Fruit fly (Drosophila melanogaster): Measurements from ENCODE around the gene CG42464.

The CG42464 gene

dm6 chr2L:3685139-3685851 is 14.0 kb upstream of the CG42464 start:
- no peak for TF ChIP-seq Jra (GFP tag; optimal IDR thresholded peaks at IDR 0.05)
- TF ChIP-seq lola (GFP tag; optimal IDR thresholded peaks at IDR 0.05) = no peak
- TF ChIP-seq OdsH (GFP tag; optimal IDR thresholded peaks at IDR 0.05) = no peak
- no peak for TF ChIP-seq rgr (GFP tag; optimal IDR thresholded peaks at IDR 0.05)
- no peak for TF ChIP-seq Hr78 (GFP tag; optimal IDR thresholded peaks at IDR 0.05)
- no peak for TF ChIP-seq Rel (GFP tag; optimal IDR thresholded peaks at IDR 0.05)
- TF ChIP-seq Rel (tag; optimal IDR thresholded peaks at IDR 0.05) = no peak
- TF ChIP-seq pan (optimal IDR thresholded peaks at IDR 0.05) = no peak

DNA sequence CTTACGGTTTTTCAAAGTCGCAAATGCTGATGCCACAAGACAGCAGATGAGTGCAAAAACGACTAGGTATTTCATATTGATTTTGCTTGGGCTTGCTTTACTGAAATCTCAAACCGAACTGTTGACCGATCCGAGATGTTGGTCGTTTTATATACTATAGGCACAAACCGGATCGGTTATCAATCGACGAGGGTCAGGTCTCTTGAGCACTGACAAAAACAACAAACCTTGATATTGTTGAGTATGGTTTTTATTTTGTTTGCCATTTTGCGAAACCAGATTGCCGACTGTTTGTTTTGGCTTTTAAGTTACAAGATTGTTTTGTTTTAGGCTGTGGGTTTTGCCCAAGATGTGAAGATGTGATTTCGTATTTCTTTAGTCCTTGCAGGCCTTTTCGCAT is 6.8 kb upstream of the CG42464 start, which contains the start of gene CG16704:
Gene CG16704 (minus strand): TSS at position 122 of the 400 bp plus-strand sequence.
- no peak for TF ChIP-seq dsf (GFP tag; optimal IDR thresholded peaks at IDR 0.05; ENCODE audit: borderline replicate concordance)
- TF ChIP-seq Rel (GFP tag; optimal IDR thresholded peaks at IDR 0.05) = no peak
- TF ChIP-seq Rel (tag; optimal IDR thresholded peaks at IDR 0.05) = peak; percentile 23
- no peak for TF ChIP-seq Mio (GFP tag; optimal IDR thresholded peaks at IDR 0.05)
- no peak for TF ChIP-seq Jra (GFP tag; optimal IDR thresholded peaks at IDR 0.05)
- no peak for TF ChIP-seq Myc (optimal IDR thresholded peaks at IDR 0.05)

dm6 chr2L:3693082-3693481 is 6.2 kb upstream of the CG42464 start, which contains the start of gene CG3513:
CG3513 (minus strand) TSS chr2L:3693182.
- no peak for TF ChIP-seq Rel (GFP tag; optimal IDR thresholded peaks at IDR 0.05)
- TF ChIP-seq Rel (tag; optimal IDR thresholded peaks at IDR 0.05) = no peak
- no peak for TF ChIP-seq psq (GFP tag; optimal IDR thresholded peaks at IDR 0.05)
- TF ChIP-seq foxo (GFP tag; optimal IDR thresholded peaks at IDR 0.05) = no peak
- TF ChIP-seq Hr78 (GFP tag; optimal IDR thresholded peaks at IDR 0.05) = no peak
- TF ChIP-seq dmrt93B (GFP tag; optimal IDR thresholded peaks at IDR 0.05) = no peak
- no peak for TF ChIP-seq Hnf4 (GFP tag; optimal IDR thresholded peaks at IDR 0.05)
- no peak for TF ChIP-seq brk (GFP tag; optimal IDR thresholded peaks at IDR 0.05)
- TF ChIP-seq Vsx2 (GFP tag; optimal IDR thresholded peaks at IDR 0.05; ENCODE audit: partially characterized antibody) = no peak
- TF ChIP-seq HLH106 (tag; optimal IDR thresholded peaks at IDR 0.05) = no peak
- no peak for TF ChIP-seq N (GFP tag; optimal IDR thresholded peaks at IDR 0.05)
- TF ChIP-seq pan (optimal IDR thresholded peaks at IDR 0.05) = no peak
- no peak for TF ChIP-seq ey (GFP tag; optimal IDR thresholded peaks at IDR 0.05)
- TF ChIP-seq Dfd (GFP tag; optimal IDR thresholded peaks at IDR 0.05) = no peak
- TF ChIP-seq Hr83 (GFP tag; optimal IDR thresholded peaks at IDR 0.05; ENCODE audit: poor library complexity, severe bottlenecking) = no peak
- no peak for TF ChIP-seq lola (GFP tag; optimal IDR thresholded peaks at IDR 0.05)
- no peak for TF ChIP-seq Dif (GFP tag; optimal IDR thresholded peaks at IDR 0.05; ENCODE audit: partially characterized antibody)
- no peak for TF ChIP-seq CrebA (GFP tag; optimal IDR thresholded peaks at IDR 0.05; ENCODE audit: borderline replicate concordance)
- TF ChIP-seq tai (GFP tag; optimal IDR thresholded peaks at IDR 0.05) = no peak
- TF ChIP-seq Mio (GFP tag; optimal IDR thresholded peaks at IDR 0.05) = no peak
- TF ChIP-seq dl (GFP tag; optimal IDR thresholded peaks at IDR 0.05; ENCODE audit: insufficient read depth in 1 of 2, partially characterized antibody in 2 of 2) = no peak

- no peak for TF ChIP-seq foxo (GFP tag; optimal IDR thresholded peaks at IDR 0.05)
- no peak for TF ChIP-seq OdsH (GFP tag; optimal IDR thresholded peaks at IDR 0.05)
- TF ChIP-seq rgr (GFP tag; optimal IDR thresholded peaks at IDR 0.05) = no peak
- TF ChIP-seq Hr78 (GFP tag; optimal IDR thresholded peaks at IDR 0.05) = no peak
- TF ChIP-seq dl (GFP tag; optimal IDR thresholded peaks at IDR 0.05; ENCODE audit: insufficient read depth in 1 of 2, partially characterized antibody in 2 of 2) = no peak
- no peak for TF ChIP-seq h (GFP tag; optimal IDR thresholded peaks at IDR 0.05)
Measured at dm6 chr2L:3693805-3694204, 5.5 kb upstream of the CG42464 start, which contains the start of gene Acp24A4. Acp24A4 (minus strand) TSS chr2L:3693905.

DNA sequence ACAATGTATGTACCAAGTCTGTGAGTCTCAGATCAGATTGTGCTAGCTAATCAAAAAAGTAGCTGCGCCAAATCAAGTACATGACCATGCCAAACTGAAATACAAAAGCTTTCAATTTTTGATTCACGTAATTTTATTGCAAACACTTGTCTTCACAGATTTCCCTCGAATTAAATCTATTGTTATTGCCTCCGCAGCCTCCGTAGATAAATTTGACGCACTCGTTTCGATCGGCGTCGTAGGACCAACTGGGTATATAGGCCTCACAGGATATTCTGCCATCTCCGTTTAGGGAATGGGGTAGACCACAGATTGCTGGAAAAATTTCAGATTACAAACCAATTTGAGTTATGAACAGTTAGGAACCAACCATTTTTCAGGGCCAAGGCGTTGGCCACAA is 4.3 kb upstream of the CG42464 start, which contains the start of gene CG43165:
Gene CG43165 (minus strand): TSS at position 101 of the 400 bp plus-strand sequence.
- no peak for TF ChIP-seq N (GFP tag; optimal IDR thresholded peaks at IDR 0.05)
- TF ChIP-seq sage (GFP tag; optimal IDR thresholded peaks at IDR 0.05) = no peak
- no peak for TF ChIP-seq h (GFP tag; optimal IDR thresholded peaks at IDR 0.05)
- no peak for TF ChIP-seq Mio (GFP tag; optimal IDR thresholded peaks at IDR 0.05)
- no peak for TF ChIP-seq sv (GFP tag; optimal IDR thresholded peaks at IDR 0.05)
- no peak for TF ChIP-seq usp (GFP tag; optimal IDR thresholded peaks at IDR 0.05)
- TF ChIP-seq Sp1 (GFP tag; optimal IDR thresholded peaks at IDR 0.05) = no peak
- no peak for TF ChIP-seq Rel (GFP tag; optimal IDR thresholded peaks at IDR 0.05)
- TF ChIP-seq Rel (tag; optimal IDR thresholded peaks at IDR 0.05) = no peak
- TF ChIP-seq psq (GFP tag; optimal IDR thresholded peaks at IDR 0.05) = no peak

Measured in whole organism, wandering third instar larva.